Fruit fly (Drosophila melanogaster) whole organism, embryonic: ENCODE data around the gene Nse4.

Source experiments
- Adf1 ChIP-seq: fragments of 200-800 bp; sonication (Bioruptor generic); IDR thresholded peaks from 2 replicates; pipeline ENCODE4 v1.3.6; 2022; ENCODE audit warnings: missing biosample characterization, missing genetic modification characterization
- CG11695 ChIP-seq: fragments of 200-800 bp; sonication (Bioruptor generic); IDR thresholded peaks from 3 replicates; pipeline ENCODE4 v1.3.6; 2022; ENCODE audit warnings: missing biosample characterization, missing genetic modification characterization
- CG12219 ChIP-seq: fragments of 200-800 bp; sonication (Bioruptor generic); optimal IDR thresholded peaks from 3 replicates; lab custom pipeline; 2018; ENCODE audit warnings: missing biosample characterization, mild to moderate bottlenecking, missing genetic modification characterization
- CG13296 ChIP-seq: fragments of 200-800 bp; sonication (Bioruptor generic); optimal IDR thresholded peaks from 3 replicates; lab custom pipeline; 2018; ENCODE audit warnings: missing biosample characterization, mild to moderate bottlenecking, missing genetic modification characterization
- CG14667 ChIP-seq: fragments of 200-800 bp; sonication (Bioruptor generic); IDR thresholded peaks from 2 replicates; pipeline ENCODE4 v1.3.6; 2022; ENCODE audit warnings: missing biosample characterization, missing genetic modification characterization
- CG1529 ChIP-seq: fragments of 200-800 bp; sonication (Bioruptor generic); optimal IDR thresholded peaks from 3 replicates; lab custom pipeline; 2018; ENCODE audit warnings: missing biosample characterization, missing genetic modification characterization
- CG1602 ChIP-seq: fragments of 200-800 bp; sonication (Bioruptor generic); optimal IDR thresholded peaks from 3 replicates; lab custom pipeline; 2016; ENCODE audit warnings: missing biosample characterization, missing genetic modification characterization
- CG1647 ChIP-seq: fragments of 200-800 bp; sonication (Bioruptor generic); optimal IDR thresholded peaks from 3 replicates; lab custom pipeline; 2016; ENCODE audit warnings: missing biosample characterization, missing genetic modification characterization
- CG16815 ChIP-seq: fragments of 200-800 bp; sonication (Bioruptor generic); optimal IDR thresholded peaks from 3 replicates; lab custom pipeline; 2017; ENCODE audit warnings: missing biosample characterization, mild to moderate bottlenecking, missing genetic modification characterization
- CG3281 ChIP-seq: fragments of 200-800 bp; sonication (Bioruptor generic); optimal IDR thresholded peaks from 3 replicates; lab custom pipeline; 2017; ENCODE audit warnings: missing biosample characterization, mild to moderate bottlenecking, missing genetic modification characterization
- CG3726 ChIP-seq: fragments of 200-800 bp; sonication (Bioruptor generic); IDR thresholded peaks from 3 replicates; pipeline ENCODE4, ENCODE4 v1.3.6; 2022; ENCODE audit warnings: missing biosample characterization, missing genetic modification characterization
- CG3847 ChIP-seq: fragments of 200-800 bp; sonication (Bioruptor generic); IDR thresholded peaks from 2 replicates; pipeline ENCODE4 v1.3.6; 2022; ENCODE audit warnings: missing biosample characterization, missing genetic modification characterization
- CG4617 ChIP-seq: fragments of 200-800 bp; sonication (Bioruptor generic); optimal IDR thresholded peaks from 3 replicates; lab custom pipeline; 2016; ENCODE audit warnings: missing biosample characterization, missing genetic modification characterization, borderline replicate concordance
- CG4707 ChIP-seq: fragments of 200-800 bp; sonication (Bioruptor generic); optimal IDR thresholded peaks from 2 replicates; lab custom pipeline; 2018; ENCODE audit warnings: missing biosample characterization, mild to moderate bottlenecking, missing genetic modification characterization, moderate library complexity
- CG5180 ChIP-seq: fragments of 200-800 bp; sonication (Bioruptor generic); optimal IDR thresholded peaks from 3 replicates; lab custom pipeline; 2017; ENCODE audit warnings: missing biosample characterization, missing genetic modification characterization, mild to moderate bottlenecking, moderate library complexity, missing genetic modification reagents
- CG7839 ChIP-seq: fragments of 200-800 bp; sonication (Bioruptor generic); optimal IDR thresholded peaks from 3 replicates; lab custom pipeline; 2018; ENCODE audit warnings: missing biosample characterization, mild to moderate bottlenecking, missing genetic modification characterization, moderate library complexity
- CG7987 ChIP-seq: fragments of 200-800 bp; sonication (Bioruptor generic); optimal IDR thresholded peaks from 2 replicates; lab custom pipeline; 2018; ENCODE audit warnings: missing biosample characterization, mild to moderate bottlenecking, missing genetic modification characterization, moderate library complexity
- CG8281 ChIP-seq: fragments of 200-800 bp; sonication (Bioruptor generic); optimal IDR thresholded peaks from 2 replicates; lab custom pipeline; 2018; ENCODE audit warnings: missing biosample characterization, mild to moderate bottlenecking, missing genetic modification characterization, moderate library complexity
- CG9727 ChIP-seq: fragments of 200-800 bp; sonication (Bioruptor generic); optimal IDR thresholded peaks from 3 replicates; lab custom pipeline; 2017; ENCODE audit warnings: missing biosample characterization, mild to moderate bottlenecking, missing genetic modification characterization
- Chrac-16 ChIP-seq: fragments of 200-800 bp; sonication (Bioruptor generic); optimal IDR thresholded peaks from 3 replicates; lab custom pipeline; 2016; ENCODE audit warnings: missing biosample characterization, missing genetic modification characterization
- CrebB ChIP-seq: fragments of 200-800 bp; sonication (Bioruptor generic); optimal IDR thresholded peaks from 3 replicates; lab custom pipeline; 2018; ENCODE audit warnings: missing biosample characterization, mild to moderate bottlenecking, missing genetic modification characterization
- Dbx ChIP-seq: fragments of 200-800 bp; sonication (Bioruptor generic); IDR thresholded peaks from 3 replicates; pipeline ENCODE4 v1.3.6; 2022; ENCODE audit warnings: missing biosample characterization, missing genetic modification characterization
- Ets97D ChIP-seq: fragments of 200-800 bp; sonication (Bioruptor generic); optimal IDR thresholded peaks from 3 replicates; lab custom pipeline; 2016; ENCODE audit warnings: missing biosample characterization, missing genetic modification characterization
- HLH3B ChIP-seq: fragments of 200-800 bp; sonication (Bioruptor generic); IDR thresholded peaks from 2 replicates; pipeline ENCODE4 v1.3.6; 2022; ENCODE audit warnings: missing biosample characterization, missing genetic modification characterization
- Hr51 ChIP-seq, 2 experiments: fragments of 200-800 bp; sonication (Bioruptor generic); optimal IDR thresholded peaks; 2 replicates in 1 of 2; 3 replicates in 1 of 2; lab custom pipeline; 2016 to 2018; ENCODE audit warnings: missing biosample characterization in 2 of 2, missing genetic modification characterization in 2 of 2, mild to moderate bottlenecking in 1 of 2, moderate library complexity in 1 of 2
- Lim3 ChIP-seq: fragments of 200-800 bp; sonication (Bioruptor generic); IDR thresholded peaks from 2 replicates; pipeline ENCODE4 v1.3.6; 2022; ENCODE audit warnings: missing biosample characterization, missing genetic modification characterization
- Nf-YB ChIP-seq: fragments of 200-800 bp; sonication (Bioruptor generic); optimal IDR thresholded peaks from 3 replicates; lab custom pipeline; 2019; ENCODE audit warnings: missing biosample characterization, mild to moderate bottlenecking, missing genetic modification characterization, moderate library complexity
- Spps ChIP-seq: fragments of 200-800 bp; sonication (Bioruptor generic); optimal IDR thresholded peaks from 2 replicates; lab custom pipeline; 2018; ENCODE audit warnings: missing biosample characterization, mild to moderate bottlenecking, missing genetic modification characterization
- Ssrp ChIP-seq: fragments of 200-800 bp; sonication (Bioruptor generic); optimal IDR thresholded peaks from 2 replicates; lab custom pipeline; 2018; ENCODE audit warnings: missing biosample characterization, mild to moderate bottlenecking, missing genetic modification characterization, moderate library complexity
- bcd ChIP-seq: fragments of 200-800 bp; sonication (Bioruptor generic); optimal IDR thresholded peaks from 2 replicates; lab custom pipeline; 2017; ENCODE audit warnings: missing biosample characterization, mild to moderate bottlenecking, missing genetic modification characterization
- chinmo ChIP-seq: fragments of 200-800 bp; sonication (Bioruptor generic); IDR thresholded peaks from 4 replicates; pipeline ENCODE4 v1.3.6; 2022; ENCODE audit warnings: missing biosample characterization, missing genetic modification characterization; ENCODE audit not compliant: partially characterized antibody
- chn ChIP-seq: fragments of 200-800 bp; sonication (Bioruptor generic); optimal IDR thresholded peaks from 2 replicates; lab custom pipeline; 2016; ENCODE audit warnings: missing biosample characterization, missing genetic modification characterization
- cwo ChIP-seq: fragments of 200-800 bp; sonication (Bioruptor generic); optimal IDR thresholded peaks from 3 replicates; lab custom pipeline; 2017; ENCODE audit warnings: missing biosample characterization, missing genetic modification characterization, mild to moderate bottlenecking, moderate library complexity, missing genetic modification reagents
- fd102C ChIP-seq: fragments of 200-800 bp; sonication (Bioruptor generic); optimal IDR thresholded peaks from 2 replicates; lab custom pipeline; 2018; ENCODE audit warnings: missing biosample characterization, mild to moderate bottlenecking, missing genetic modification characterization, moderate library complexity
- fd64A ChIP-seq: fragments of 200-800 bp; sonication (Bioruptor generic); optimal IDR thresholded peaks from 3 replicates; lab custom pipeline; 2018; ENCODE audit warnings: missing biosample characterization, mild to moderate bottlenecking, missing genetic modification characterization
- inv ChIP-seq: fragments of 200-800 bp; sonication (Bioruptor generic); IDR thresholded peaks from 2 replicates; pipeline ENCODE4 v1.3.6; 2022; ENCODE audit warnings: missing biosample characterization, missing genetic modification characterization; ENCODE audit not compliant: partially characterized antibody
- klu ChIP-seq: fragments of 200-800 bp; sonication (Bioruptor generic); IDR thresholded peaks from 2 replicates; pipeline ENCODE4 v1.3.6; 2022; ENCODE audit warnings: missing biosample characterization, missing genetic modification characterization
- kni ChIP-seq: fragments of 200-800 bp; sonication (Bioruptor generic); optimal IDR thresholded peaks from 3 replicates; lab custom pipeline; 2017; ENCODE audit warnings: mild to moderate bottlenecking, missing biosample characterization, missing genetic modification reagents, missing genetic modification characterization
- lbe ChIP-seq: fragments of 200-800 bp; sonication (Bioruptor generic); optimal IDR thresholded peaks from 2 replicates; lab custom pipeline; 2016; ENCODE audit warnings: missing biosample characterization, mild to moderate bottlenecking, missing genetic modification characterization
- lmd ChIP-seq: fragments of 200-800 bp; sonication (Bioruptor generic); IDR thresholded peaks from 2 replicates; pipeline ENCODE4 v1.3.6; 2022; ENCODE audit warnings: missing biosample characterization, missing genetic modification characterization
- mld ChIP-seq: fragments of 200-800 bp; sonication (Bioruptor generic); IDR thresholded peaks from 3 replicates; pipeline ENCODE4 v1.3.6; 2022; ENCODE audit warnings: missing biosample characterization, missing genetic modification characterization; ENCODE audit not compliant: partially characterized antibody
- nau ChIP-seq: fragments of 200-800 bp; sonication (Bioruptor generic); optimal IDR thresholded peaks from 3 replicates; lab custom pipeline; 2017; ENCODE audit warnings: missing biosample characterization, mild to moderate bottlenecking, missing genetic modification characterization, missing genetic modification reagents
- oc ChIP-seq: fragments of 200-800 bp; sonication (Bioruptor generic); optimal IDR thresholded peaks from 2 replicates; lab custom pipeline; 2018; ENCODE audit warnings: missing biosample characterization, mild to moderate bottlenecking, missing genetic modification characterization, moderate library complexity
- repo ChIP-seq: fragments of 200-800 bp; sonication (Bioruptor generic); optimal IDR thresholded peaks from 2 replicates; lab custom pipeline; 2016; ENCODE audit warnings: missing biosample characterization, missing genetic modification characterization
- salm ChIP-seq: fragments of 200-800 bp; sonication (Bioruptor generic); optimal IDR thresholded peaks from 2 replicates; lab custom pipeline; 2018; ENCODE audit warnings: missing biosample characterization, mild to moderate bottlenecking, missing genetic modification characterization
- slbo ChIP-seq: fragments of 200-800 bp; sonication (Bioruptor generic); IDR thresholded peaks from 2 replicates; pipeline ENCODE4 v1.3.6; 2022; ENCODE audit warnings: missing biosample characterization, missing genetic modification characterization
- ssp ChIP-seq: fragments of 200-800 bp; sonication (Bioruptor generic); IDR thresholded peaks from 2 replicates; pipeline ENCODE4 v1.3.6; 2022; ENCODE audit warnings: missing biosample characterization, missing genetic modification characterization
- ttk ChIP-seq: fragments of 200-800 bp; sonication (Bioruptor generic); IDR thresholded peaks from 2 replicates; pipeline ENCODE4 v2.1.2; 2022; ENCODE audit warnings: missing biosample characterization, missing genetic modification characterization
- tup ChIP-seq: fragments of 200-800 bp; sonication (Bioruptor generic); optimal IDR thresholded peaks from 2 replicates; lab custom pipeline; 2016; ENCODE audit warnings: missing biosample characterization, mild to moderate bottlenecking, missing genetic modification characterization, moderate library complexity
- tx ChIP-seq: fragments of 200-800 bp; sonication (Bioruptor generic); optimal IDR thresholded peaks from 2 replicates; lab custom pipeline; 2016; ENCODE audit warnings: missing biosample characterization, missing genetic modification characterization

Gene Nse4

dm6 chr2L:10466865-10467270, 27.6 kb downstream of the Nse4 start (continued):
- TF ChIP-seq Ssrp (peak; percentile 68), nau (peak; percentile 57), CG9727 (GFP tag; lab: Kevin White, UChicago) (peak; percentile 72), fd102C (GFP tag; lab: Kevin White, UChicago) (no peak), CG4707 (GFP tag; lab: Kevin White, UChicago) (no peak), CG1529 (GFP tag; lab: Kevin White, UChicago) (peak; percentile 67), CG7987 (no peak), tx (GFP tag; lab: Kevin White, UChicago) (no peak), CG3281 (peak; percentile 40), HLH3B (GFP tag; lab: Robert Waterston, UW) (0 out of 2 replicates have a peak, but pooled peaks have one; percentile 15), CG3726 (GFP tag; lab: Robert Waterston, UW) (no peak), Ets97D (GFP tag; lab: Kevin White, UChicago) (peak; percentile 4), slbo (GFP tag; lab: Robert Waterston, UW) (no peak; the same call in 1 of the 2 replicates), CG12219 (GFP tag; lab: Kevin White, UChicago) (no peak), chn (GFP tag; lab: Kevin White, UChicago) (peak; percentile 42), lmd (GFP tag; lab: Robert Waterston, UW) (peak; percentile 80), cwo (GFP tag; lab: Kevin White, UChicago) (peak; percentile 48), salm (tag; lab: Kevin White, UChicago) (no peak), CG1602 (GFP tag; lab: Kevin White, UChicago) (peak; percentile 61), CG1647 (GFP tag; lab: Kevin White, UChicago) (peak; percentile 14), CG11695 (GFP tag; lab: Robert Waterston, UW) (peak; percentile 54; the same call in 2 of the 3 replicates), mld (GFP tag; lab: Robert Waterston, UW) (no peak), chinmo (GFP tag; lab: Robert Waterston, UW) (no peak), lbe (no peak), klu (GFP tag; lab: Robert Waterston, UW) (no peak), CG4617 (GFP tag; lab: Kevin White, UChicago) (no peak), CG8281 (tag; lab: Kevin White, UChicago) (peak; percentile 23), oc (no peak), CG3847 (GFP tag; lab: Robert Waterston, UW) (0 out of 2 replicates have a peak, but pooled peaks have one; percentile 26), CG5180 (GFP tag; lab: Kevin White, UChicago) (peak; percentile 82), ssp (GFP tag; lab: Robert Waterston, UW) (peak; percentile 64; the same call in 1 of the 2 replicates), kni (GFP tag; lab: Kevin White, UChicago) (no peak), CrebB (tag; lab: Kevin White, UChicago) (no peak), Adf1 (GFP tag; lab: Robert Waterston, UW) (no peak), inv (GFP tag; lab: Robert Waterston, UW) (no peak), repo (GFP tag; lab: Kevin White, UChicago) (no peak), ttk (GFP tag; lab: Robert Waterston, UW) (peak; percentile 62), Chrac-16 (peak; percentile 55), Hr51 (GFP tag; optimal IDR thresholded peaks at IDR 0.05; lab: Kevin White, UChicago) (no peak), CG7839 (peak; percentile 78), Spps (peak; percentile 57), CG14667 (GFP tag; lab: Robert Waterston, UW) (no peak), Lim3 (no peak), bcd (GFP tag; lab: Kevin White, UChicago) (peak; percentile 78), Dbx (no peak), fd64A (no peak), Nf-YB (peak; percentile 32), tup (GFP tag; lab: Kevin White, UChicago) (no peak), CG13296 (GFP tag; lab: Kevin White, UChicago) (no peak), CG16815 (peak; percentile 57)
